Fruit fly (Drosophila melanogaster) whole organism, embryonic: ENCODE measurements around the gene waw.

Experiments
- ATbp ChIP-seq: fragments of 200-800 bp; sonication (Bioruptor generic); optimal IDR thresholded peaks from 2 replicates; lab custom pipeline; 2017; ENCODE audit warnings: missing biosample characterization, mild to moderate bottlenecking, missing genetic modification characterization, missing genetic modification reagents
- Adf1 ChIP-seq: fragments of 200-800 bp; sonication (Bioruptor generic); IDR thresholded peaks from 2 replicates; pipeline ENCODE4 v1.3.6; 2022; ENCODE audit warnings: missing biosample characterization, missing genetic modification characterization
- CG10274 ChIP-seq: fragments of 200-800 bp; sonication (Bioruptor generic); optimal IDR thresholded peaks from 3 replicates; lab custom pipeline; 2017; ENCODE audit warnings: missing biosample characterization, mild to moderate bottlenecking, missing genetic modification characterization
- CG10366 ChIP-seq: fragments of 200-800 bp; sonication (Bioruptor generic); IDR thresholded peaks from 2 replicates; pipeline ENCODE4 v1.3.6; 2022; ENCODE audit warnings: missing biosample characterization, missing genetic modification characterization
- CG11093 ChIP-seq: fragments of 200-800 bp; sonication (Bioruptor generic); IDR thresholded peaks from 3 replicates; pipeline ENCODE4 v1.3.6; 2022; ENCODE audit warnings: missing biosample characterization, missing genetic modification characterization
- CG11696 ChIP-seq: fragments of 200-800 bp; sonication (Bioruptor generic); IDR thresholded peaks from 2 replicates; pipeline ENCODE4 v1.3.6; 2022; ENCODE audit warnings: missing biosample characterization, missing genetic modification characterization
- CG12299 ChIP-seq: fragments of 200-800 bp; sonication (Bioruptor generic); optimal IDR thresholded peaks from 2 replicates; lab custom pipeline; 2018; ENCODE audit warnings: missing biosample characterization, mild to moderate bottlenecking, missing genetic modification characterization
- CG12659 ChIP-seq: fragments of 200-800 bp; sonication (Bioruptor generic); optimal IDR thresholded peaks from 3 replicates; lab custom pipeline; 2017; ENCODE audit warnings: mild to moderate bottlenecking, missing biosample characterization, missing genetic modification reagents, missing genetic modification characterization
- CG13424 ChIP-seq: fragments of 200-800 bp; sonication (Bioruptor generic); optimal IDR thresholded peaks from 2 replicates; lab custom pipeline; 2019; ENCODE audit warnings: missing biosample characterization, mild to moderate bottlenecking, missing genetic modification characterization, moderate library complexity
- CG13775 ChIP-seq: fragments of 200-800 bp; sonication (Bioruptor generic); optimal IDR thresholded peaks from 3 replicates; lab custom pipeline; 2017; ENCODE audit warnings: missing biosample characterization, mild to moderate bottlenecking, missing genetic modification characterization
- CG15696 ChIP-seq: fragments of 200-800 bp; sonication (Bioruptor generic); optimal IDR thresholded peaks from 2 replicates; lab custom pipeline; 2019; ENCODE audit warnings: missing biosample characterization, mild to moderate bottlenecking, missing genetic modification characterization, moderate library complexity
- CG1647 ChIP-seq: fragments of 200-800 bp; sonication (Bioruptor generic); optimal IDR thresholded peaks from 3 replicates; lab custom pipeline; 2016; ENCODE audit warnings: missing biosample characterization, missing genetic modification characterization
- CG17359 ChIP-seq: fragments of 200-800 bp; sonication (Bioruptor generic); optimal IDR thresholded peaks from 3 replicates; lab custom pipeline; 2018; ENCODE audit warnings: missing biosample characterization, mild to moderate bottlenecking, missing genetic modification characterization, moderate library complexity
- CG17385 ChIP-seq: fragments of 200-800 bp; sonication (Bioruptor generic); optimal IDR thresholded peaks from 3 replicates; lab custom pipeline; 2018; ENCODE audit warnings: missing biosample characterization, mild to moderate bottlenecking, missing genetic modification characterization
- CG18619 ChIP-seq: fragments of 200-800 bp; sonication (Bioruptor generic); optimal IDR thresholded peaks from 3 replicates; lab custom pipeline; 2017; ENCODE audit warnings: missing biosample characterization, mild to moderate bottlenecking, missing genetic modification characterization
- CG2129 ChIP-seq: fragments of 200-800 bp; sonication (Bioruptor generic); IDR thresholded peaks from 2 replicates; pipeline ENCODE4 v1.3.6; 2022; ENCODE audit warnings: missing biosample characterization, missing genetic modification characterization; ENCODE audit not compliant: partially characterized antibody
- CG2712 ChIP-seq: fragments of 200-800 bp; optimal IDR thresholded peaks from 3 replicates; lab custom pipeline; 2019; ENCODE audit warnings: missing biosample characterization, mild to moderate bottlenecking, missing genetic modification characterization, moderate library complexity
- CG31224 ChIP-seq: fragments of 200-800 bp; sonication (Bioruptor generic); IDR thresholded peaks from 2 replicates; pipeline ENCODE4 v1.3.6; 2022; ENCODE audit warnings: missing biosample characterization, missing genetic modification characterization
- CG4360 ChIP-seq: fragments of 200-800 bp; sonication (Bioruptor generic); IDR thresholded peaks from 2 replicates; pipeline ENCODE4 v1.3.6; 2022; ENCODE audit warnings: missing biosample characterization, missing genetic modification characterization
- CG6854 ChIP-seq: fragments of 200-800 bp; sonication (Bioruptor generic); optimal IDR thresholded peaks from 3 replicates; lab custom pipeline; 2017; ENCODE audit warnings: missing biosample characterization, mild to moderate bottlenecking, missing genetic modification characterization
- CG9727 ChIP-seq: fragments of 200-800 bp; sonication (Bioruptor generic); optimal IDR thresholded peaks from 3 replicates; lab custom pipeline; 2017; ENCODE audit warnings: missing biosample characterization, mild to moderate bottlenecking, missing genetic modification characterization
- CTCF ChIP-seq: fragments of 200-800 bp; sonication (Bioruptor generic); optimal IDR thresholded peaks from 2 replicates; lab custom pipeline; 2017; ENCODE audit warnings: missing biosample characterization, mild to moderate bottlenecking, missing genetic modification characterization, moderate library complexity
- CoRest ChIP-seq: fragments of 200-800 bp; sonication (Bioruptor generic); optimal IDR thresholded peaks from 3 replicates; lab custom pipeline; 2018; ENCODE audit warnings: missing biosample characterization, mild to moderate bottlenecking, missing genetic modification characterization, moderate library complexity
- CrebB ChIP-seq: fragments of 200-800 bp; sonication (Bioruptor generic); optimal IDR thresholded peaks from 3 replicates; lab custom pipeline; 2018; ENCODE audit warnings: missing biosample characterization, mild to moderate bottlenecking, missing genetic modification characterization
- D ChIP-seq, 2 experiments: fragments of 200-800 bp in 1 of 2; fragments of >200 bp in 1 of 2; sonication (Bioruptor generic) in 1 of 2; optimal IDR thresholded peaks; 2 replicates in 1 of 2; 3 replicates in 1 of 2; lab custom pipeline; 2017; ENCODE audit warnings: mild to moderate bottlenecking in 1 of 2, missing biosample characterization in 1 of 2, missing genetic modification characterization in 1 of 2, missing genetic modification reagents in 1 of 2
- Dref ChIP-seq: fragments of 200-800 bp; sonication (Bioruptor generic); IDR thresholded peaks from 2 replicates; pipeline ENCODE4 v1.3.6; 2022; ENCODE audit warnings: missing biosample characterization, missing genetic modification characterization
- Fer1 ChIP-seq: fragments of 200-800 bp; sonication (Bioruptor generic); optimal IDR thresholded peaks from 2 replicates; lab custom pipeline; 2017; ENCODE audit warnings: missing biosample characterization, mild to moderate bottlenecking, missing genetic modification characterization
- Hand ChIP-seq: fragments of 200-800 bp; sonication (Bioruptor generic); optimal IDR thresholded peaks from 2 replicates; lab custom pipeline; 2017; ENCODE audit warnings: mild to moderate bottlenecking, missing biosample characterization, missing genetic modification reagents, missing genetic modification characterization
- HmgD ChIP-seq: fragments of 200-800 bp; sonication (Bioruptor generic); optimal IDR thresholded peaks from 3 replicates; lab custom pipeline; 2016; ENCODE audit warnings: missing biosample characterization, missing genetic modification characterization
- Oli ChIP-seq: fragments of 200-800 bp; sonication (Bioruptor generic); optimal IDR thresholded peaks from 2 replicates; lab custom pipeline; 2018; ENCODE audit warnings: missing biosample characterization, mild to moderate bottlenecking, missing genetic modification characterization, moderate library complexity
- Sry-β ChIP-seq: fragments of 200-800 bp; sonication (Bioruptor generic); optimal IDR thresholded peaks from 2 replicates; lab custom pipeline; 2018; ENCODE audit warnings: missing biosample characterization, mild to moderate bottlenecking, missing genetic modification characterization, moderate library complexity
- Xrp1 ChIP-seq: fragments of 200-800 bp; sonication (Bioruptor generic); IDR thresholded peaks from 2 replicates; pipeline ENCODE4 v1.3.6; 2022; ENCODE audit warnings: missing biosample characterization, missing genetic modification characterization
- bab2 ChIP-seq: fragments of 200-800 bp; sonication (Bioruptor generic); optimal IDR thresholded peaks from 2 replicates; lab custom pipeline; 2016; ENCODE audit warnings: missing biosample characterization, missing genetic modification characterization
- chinmo ChIP-seq: fragments of 200-800 bp; sonication (Bioruptor generic); IDR thresholded peaks from 4 replicates; pipeline ENCODE4 v1.3.6; 2022; ENCODE audit warnings: missing biosample characterization, missing genetic modification characterization; ENCODE audit not compliant: partially characterized antibody
- crc ChIP-seq: fragments of 200-800 bp; sonication (Bioruptor generic); optimal IDR thresholded peaks from 2 replicates; lab custom pipeline; 2016; ENCODE audit warnings: missing biosample characterization, missing genetic modification characterization
- danr ChIP-seq: fragments of 200-800 bp; sonication (Bioruptor generic); IDR thresholded peaks from 2 replicates; pipeline ENCODE4 v1.3.6; 2022; ENCODE audit warnings: missing biosample characterization, missing genetic modification characterization
- dati ChIP-seq: fragments of 200-800 bp; sonication (Bioruptor generic); IDR thresholded peaks from 2 replicates; pipeline ENCODE4 v1.3.6; 2022; ENCODE audit warnings: missing biosample characterization, missing genetic modification characterization
- eyg ChIP-seq: fragments of 200-800 bp; sonication (Bioruptor generic); optimal IDR thresholded peaks from 3 replicates; lab custom pipeline; 2016; ENCODE audit warnings: missing biosample characterization, missing genetic modification characterization
- inv ChIP-seq: fragments of 200-800 bp; sonication (Bioruptor generic); IDR thresholded peaks from 2 replicates; pipeline ENCODE4 v1.3.6; 2022; ENCODE audit warnings: missing biosample characterization, missing genetic modification characterization; ENCODE audit not compliant: partially characterized antibody
- ken ChIP-seq: fragments of 200-800 bp; sonication (Bioruptor generic); IDR thresholded peaks from 3 replicates; pipeline ENCODE4 v1.3.6; 2022; ENCODE audit warnings: missing biosample characterization, missing genetic modification characterization
- lola ChIP-seq, 3 experiments: fragments of >200 bp in 2 of 3; fragments of 200-800 bp in 1 of 3; sonication (Bioruptor generic) in 1 of 3; optimal IDR thresholded peaks; 2 replicates each; lab custom pipeline; 2017 to 2019; ENCODE audit warnings: missing biosample characterization in 3 of 3, missing genetic modification characterization in 3 of 3, mild to moderate bottlenecking in 1 of 3, moderate library complexity in 1 of 3
- nom ChIP-seq: fragments of 200-800 bp; sonication (Bioruptor generic); optimal IDR thresholded peaks from 2 replicates; lab custom pipeline; 2017; ENCODE audit warnings: missing biosample characterization, missing genetic modification characterization, mild to moderate bottlenecking, moderate library complexity, missing genetic modification reagents
- otp ChIP-seq: fragments of 200-800 bp; sonication (Bioruptor generic); IDR thresholded peaks from 3 replicates; pipeline ENCODE4, ENCODE4 v1.3.6; 2022; ENCODE audit warnings: missing biosample characterization, missing genetic modification characterization
- prd ChIP-seq, 3 experiments: fragments of >200 bp in 2 of 3; fragments of 200-800 bp in 1 of 3; sonication (Bioruptor generic) in 1 of 3; optimal IDR thresholded peaks in 2 of 3; IDR thresholded peaks in 1 of 3; 2 replicates in 2 of 3; 3 replicates in 1 of 3; pipeline versions ENCODE4 v1.3.6 to Lab custom; 2017 to 2022; ENCODE audit warnings: missing biosample characterization in 1 of 3, missing genetic modification characterization in 1 of 3
- slp2 ChIP-seq: fragments of 200-800 bp; sonication (Bioruptor generic); optimal IDR thresholded peaks from 2 replicates; lab custom pipeline; 2016; ENCODE audit warnings: missing biosample characterization, missing genetic modification characterization
- sqz ChIP-seq: fragments of 200-800 bp; sonication (Bioruptor generic); optimal IDR thresholded peaks from 3 replicates; lab custom pipeline; 2018; ENCODE audit warnings: missing biosample characterization, mild to moderate bottlenecking, missing genetic modification characterization
- stc ChIP-seq: fragments of 200-800 bp; sonication (Bioruptor generic); IDR thresholded peaks from 2 replicates; pipeline ENCODE4 v1.3.6; 2022; ENCODE audit warnings: missing biosample characterization, missing genetic modification characterization
- vnd ChIP-seq: fragments of 200-800 bp; sonication (Bioruptor generic); IDR thresholded peaks from 3 replicates; pipeline ENCODE4 v1.3.6; 2022; ENCODE audit warnings: missing biosample characterization, missing genetic modification characterization; ENCODE audit not compliant: partially characterized antibody
- zen ChIP-seq: fragments of 200-800 bp; sonication (Bioruptor generic); optimal IDR thresholded peaks from 3 replicates; lab custom pipeline; 2018; ENCODE audit warnings: missing biosample characterization, mild to moderate bottlenecking, missing genetic modification characterization, moderate library complexity
- zf30C ChIP-seq: fragments of 200-800 bp; sonication (Bioruptor generic); optimal IDR thresholded peaks from 3 replicates; lab custom pipeline; 2018; ENCODE audit warnings: missing biosample characterization, mild to moderate bottlenecking, missing genetic modification characterization

waw gene

DNA sequence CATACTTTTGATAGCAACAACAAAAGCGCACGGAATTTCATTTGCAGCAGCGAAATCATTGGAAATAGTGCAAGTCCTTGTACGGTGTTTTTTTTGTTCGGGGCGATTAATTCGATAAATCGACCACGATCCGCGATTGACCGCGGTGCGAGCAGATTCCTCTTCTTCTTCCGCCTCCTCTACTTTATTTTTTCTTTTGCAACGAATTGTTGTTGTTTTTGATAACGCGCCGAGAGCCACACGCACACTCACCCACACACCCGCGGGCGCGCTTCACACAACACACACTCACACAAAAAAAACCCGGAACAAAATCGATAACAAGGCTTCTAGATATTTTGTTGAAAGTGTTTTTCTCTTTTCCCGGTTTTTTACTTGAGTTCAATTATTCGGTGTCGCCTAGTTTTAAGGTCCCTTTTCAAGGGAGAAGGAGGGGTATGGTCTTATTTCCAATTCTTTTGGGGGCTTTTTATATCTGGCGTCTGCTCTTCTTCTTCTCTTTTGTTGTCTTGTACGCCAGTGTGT lies 39.6 kb upstream of the waw start:
- TF ChIP-seq CG4360 (peak; percentile 79), Fer1 (no peak), Hand (GFP tag; lab: Kevin White, UChicago) (no peak), danr (GFP tag; lab: Robert Waterston, UW) (no peak), otp (GFP tag; lab: Robert Waterston, UW) (no peak), CG11093 (GFP tag; lab: Robert Waterston, UW) (no peak), crc (GFP tag; lab: Kevin White, UChicago) (no peak), vnd (GFP tag; lab: Robert Waterston, UW) (no peak), CTCF (GFP tag; lab: Kevin White, UChicago) (no peak), CG31224 (GFP tag; lab: Robert Waterston, UW) (no peak), inv (GFP tag; lab: Robert Waterston, UW) (no peak), HmgD (GFP tag; lab: Kevin White, UChicago) (no peak), Oli (tag; lab: Kevin White, UChicago) (no peak), CG13424 (tag; lab: Kevin White, UChicago) (no peak), Dref (GFP tag; lab: Robert Waterston, UW) (peak; percentile 45), CG12299 (tag; lab: Kevin White, UChicago) (no peak), CG10366 (GFP tag; lab: Robert Waterston, UW) (no peak), Sry-β (GFP tag; lab: Kevin White, UChicago) (no peak), lola (GFP tag; optimal IDR thresholded peaks at IDR 0.05; lab: Kevin White, UChicago) (peak in 1 of 3 experiments; percentile 5), dati (GFP tag; lab: Robert Waterston, UW) (no peak), D (optimal IDR thresholded peaks at IDR 0.05; lab: Kevin White, UChicago) (no peak), D (GFP tag; optimal IDR thresholded peaks at IDR 0.05; lab: Kevin White, UChicago) (no peak), nom (GFP tag; lab: Kevin White, UChicago) (peak; percentile 4), CG2129 (GFP tag; lab: Robert Waterston, UW) (no peak), ken (GFP tag; lab: Robert Waterston, UW) (no peak), bab2 (GFP tag; lab: Kevin White, UChicago) (no peak), Xrp1 (GFP tag; lab: Robert Waterston, UW) (no peak), sqz (GFP tag; lab: Kevin White, UChicago) (peak; percentile 21), zen (tag; lab: Kevin White, UChicago) (no peak), CG18619 (GFP tag; lab: Kevin White, UChicago) (no peak), zf30C (GFP tag; lab: Kevin White, UChicago) (no peak), CG2712 (no peak), CG6854 (GFP tag; lab: Kevin White, UChicago) (no peak), eyg (GFP tag; lab: Kevin White, UChicago) (no peak), CrebB (no peak), prd (optimal IDR thresholded peaks at IDR 0.05; lab: Kevin White, UChicago) (no peak), prd (GFP tag; IDR thresholded peaks at IDR 0.05; lab: Robert Waterston, UW) (no peak), stc (GFP tag; lab: Robert Waterston, UW) (no peak), CG9727 (GFP tag; lab: Kevin White, UChicago) (no peak), CG10274 (no peak), CG12659 (GFP tag; lab: Kevin White, UChicago) (no peak), CG17385 (GFP tag; lab: Kevin White, UChicago) (peak; percentile 82), CG13775 (GFP tag; lab: Kevin White, UChicago) (no peak), CG15696 (tag; lab: Kevin White, UChicago) (no peak), slp2 (GFP tag; lab: Kevin White, UChicago) (no peak), CoRest (tag; lab: Kevin White, UChicago) (no peak), chinmo (GFP tag; lab: Robert Waterston, UW) (0 out of 4 replicates have a peak, but pooled peaks have one; percentile 23), ATbp (GFP tag; lab: Kevin White, UChicago) (no peak), CG17359 (no peak), CG1647 (GFP tag; lab: Kevin White, UChicago) (no peak), Adf1 (GFP tag; lab: Robert Waterston, UW) (no peak), CG11696 (no peak)
